Worm (Caenorhabditis elegans): ENCODE results near the gene Y75B12B.10.

DNA sequence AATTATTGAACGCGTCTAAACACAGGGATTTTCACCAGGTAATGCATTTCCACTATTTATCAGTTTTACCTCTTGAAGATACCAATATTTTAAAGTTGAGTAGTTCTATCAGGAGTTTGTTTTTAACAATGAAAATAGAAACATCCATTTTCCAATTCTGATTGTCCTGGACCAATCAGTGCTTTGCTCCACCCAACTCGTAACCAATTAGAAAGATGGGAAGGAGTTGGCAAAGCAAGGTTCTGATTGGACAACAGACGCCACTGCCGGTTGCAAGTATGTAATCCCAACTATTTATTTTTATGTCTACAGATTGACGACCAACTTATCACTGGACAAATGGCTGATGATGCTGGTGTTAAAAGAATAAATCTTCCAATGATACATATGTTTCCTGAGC, 49.7 kb upstream of the Y75B12B.10 start:
- TF ChIP-seq nhr-28 (tag; optimal IDR thresholded peaks at IDR 0.05) = no peak
- TF ChIP-seq mab-5 (tag; optimal IDR thresholded peaks at IDR 0.05) = no peak
- TF ChIP-seq M03D4.4 (tag; optimal IDR thresholded peaks at IDR 0.05) = no peak
- TF ChIP-seq sem-2 (GFP tag; optimal IDR thresholded peaks at IDR 0.05) = no peak
